Worm (Caenorhabditis elegans): ENCODE results near the gene Y45F10D.15.

ce11 chrIV:13866754-13867153 is 46.0 kb upstream of the Y45F10D.15 start, which contains the start of gene B0513.90:
- TF ChIP-seq lin-39 (tag; optimal IDR thresholded peaks at IDR 0.05), result no peak
- no peak for TF ChIP-seq zag-1 (tag; optimal IDR thresholded peaks at IDR 0.05)
- TF ChIP-seq unc-39 (tag; optimal IDR thresholded peaks at IDR 0.05), result no peak
- no peak for TF ChIP-seq nhr-77 (tag; optimal IDR thresholded peaks at IDR 0.05)
- no peak for TF ChIP-seq egl-43 (GFP tag; IDR thresholded peaks at IDR 0.05)
- no peak for TF ChIP-seq mdl-1 (tag; optimal IDR thresholded peaks at IDR 0.05)
- no peak for TF ChIP-seq tra-1 (GFP tag; IDR thresholded peaks at IDR 0.05)
- TF ChIP-seq fos-1 (tag; optimal IDR thresholded peaks at IDR 0.05), result no peak
- no peak for TF ChIP-seq D1046.2 (GFP tag; IDR thresholded peaks at IDR 0.05)
- no peak for TF ChIP-seq snpc-4 (tag; optimal IDR thresholded peaks at IDR 0.05)
- TF ChIP-seq ama-1 (optimal IDR thresholded peaks at IDR 0.05), result no peak
- TF ChIP-seq hlh-30 (tag; optimal IDR thresholded peaks at IDR 0.05; ENCODE audit: insufficient read depth), result no peak
- TF ChIP-seq nhr-11 (tag; optimal IDR thresholded peaks at IDR 0.05), result no peak

Data from whole organism, L4 larva.